Fruit fly (Drosophila melanogaster) whole organism, adult: ENCODE measurements around the gene BtbVII.

Experiments used
- CG14711 ChIP-seq: fragments of 200-800 bp; sonication (Bioruptor generic); optimal IDR thresholded peaks from 2 replicates; lab custom pipeline; 2018; ENCODE audit warnings: missing biosample characterization, mild to moderate bottlenecking, missing genetic modification characterization, moderate library complexity
- CG1620 ChIP-seq: fragments of 200-800 bp; sonication (Bioruptor generic); optimal IDR thresholded peaks from 2 replicates; lab custom pipeline; 2016; ENCODE audit warnings: missing biosample characterization, missing genetic modification characterization
- CG33017 ChIP-seq: fragments of 200-800 bp; sonication (Bioruptor generic); optimal IDR thresholded peaks from 2 replicates; lab custom pipeline; 2018; ENCODE audit warnings: missing biosample characterization, mild to moderate bottlenecking, missing genetic modification characterization, moderate library complexity
- CG7045 ChIP-seq: fragments of 200-800 bp; sonication (Bioruptor generic); optimal IDR thresholded peaks from 2 replicates; lab custom pipeline; 2017; ENCODE audit warnings: missing biosample characterization, mild to moderate bottlenecking, missing genetic modification characterization
- Hr96 ChIP-seq: fragments of 200-800 bp; sonication (Bioruptor generic); optimal IDR thresholded peaks from 2 replicates; lab custom pipeline; 2016; ENCODE audit warnings: missing biosample characterization, missing genetic modification characterization
- Mnt ChIP-seq: fragments of 200-800 bp; sonication (Bioruptor generic); optimal IDR thresholded peaks from 2 replicates; lab custom pipeline; 2016; ENCODE audit warnings: missing biosample characterization, mild to moderate bottlenecking, missing genetic modification characterization
- bab1 ChIP-seq: fragments of 200-800 bp; sonication (Bioruptor generic); optimal IDR thresholded peaks from 3 replicates; lab custom pipeline; 2019; ENCODE audit warnings: missing biosample characterization, mild to moderate bottlenecking, missing genetic modification characterization, moderate library complexity
- cic ChIP-seq: fragments of 200-800 bp; sonication (Bioruptor generic); optimal IDR thresholded peaks from 2 replicates; lab custom pipeline; 2017; ENCODE audit warnings: missing biosample characterization, mild to moderate bottlenecking, missing genetic modification characterization, moderate library complexity
- cnc ChIP-seq, 2 experiments: fragments of >200 bp; optimal IDR thresholded peaks; 2 replicates each; lab custom pipeline; 2017
- kay ChIP-seq: fragments of 200-800 bp; sonication (Bioruptor generic); peaks from one replicate; lab custom pipeline; 2016; ENCODE audit warnings: missing biosample characterization, missing genetic modification characterization, borderline replicate concordance
- ovo ChIP-seq: fragments of 200-800 bp; sonication (Bioruptor generic); optimal IDR thresholded peaks from 2 replicates; lab custom pipeline; 2016; ENCODE audit warnings: missing biosample characterization, missing genetic modification characterization
- pad ChIP-seq: fragments of 200-800 bp; sonication (Bioruptor generic); optimal IDR thresholded peaks from 3 replicates; lab custom pipeline; 2017; ENCODE audit warnings: missing biosample characterization, missing genetic modification characterization, mild to moderate bottlenecking, moderate library complexity, missing genetic modification reagents
- tj ChIP-seq: fragments of 200-800 bp; sonication (Bioruptor generic); optimal IDR thresholded peaks from 3 replicates; lab custom pipeline; 2017; ENCODE audit warnings: missing biosample characterization, mild to moderate bottlenecking, missing genetic modification characterization, moderate library complexity
- toe ChIP-seq: fragments of 200-800 bp; sonication (Bioruptor generic); optimal IDR thresholded peaks from 2 replicates; lab custom pipeline; 2016; ENCODE audit warnings: missing biosample characterization, missing genetic modification characterization

DNA sequence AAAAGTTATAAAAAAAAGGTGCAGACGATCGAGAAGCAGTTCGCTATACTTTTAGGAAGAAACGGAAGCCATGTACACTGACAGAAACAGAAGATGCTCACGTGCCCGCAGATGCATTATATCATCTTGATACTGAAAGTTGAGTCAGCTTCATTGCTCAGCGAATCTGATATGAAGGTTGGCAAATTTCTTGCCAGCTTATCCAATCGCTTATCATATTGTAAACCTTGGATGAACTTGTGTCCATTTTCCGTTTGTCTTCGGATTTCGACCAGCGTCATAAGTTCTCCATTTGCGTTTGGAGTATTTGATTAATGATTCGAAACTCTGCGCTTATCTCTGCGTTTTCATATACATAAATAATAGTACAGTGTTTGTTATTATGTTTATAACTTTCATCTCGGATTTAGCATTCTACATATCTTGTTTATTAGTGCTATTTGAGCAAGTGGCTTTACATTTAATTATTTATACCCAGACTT is 22.8 kb upstream of the BtbVII start:
- TF ChIP-seq Mnt (GFP tag; lab: Kevin White, UChicago) = no peak
- TF ChIP-seq kay (GFP tag; lab: Kevin White, UChicago) = peak; percentile 60
- TF ChIP-seq toe = no peak
- no peak for TF ChIP-seq pad
- no peak for TF ChIP-seq CG1620
- no peak for TF ChIP-seq Hr96 (GFP tag; lab: Kevin White, UChicago)
- TF ChIP-seq CG33017 (tag; lab: Kevin White, UChicago) = no peak
- TF ChIP-seq tj (GFP tag; lab: Kevin White, UChicago) = peak; percentile 55
- no peak for TF ChIP-seq ovo (GFP tag; lab: Kevin White, UChicago)
- no peak for TF ChIP-seq cic (GFP tag; lab: Kevin White, UChicago)
- no peak for TF ChIP-seq CG14711 (tag; lab: Kevin White, UChicago)
- no peak for TF ChIP-seq CG7045 (GFP tag; lab: Kevin White, UChicago)
- no peak for TF ChIP-seq cnc (optimal IDR thresholded peaks at IDR 0.05; lab: Kevin White, UChicago)
- TF ChIP-seq bab1 (GFP tag; lab: Kevin White, UChicago) = no peak
